Worm (Caenorhabditis elegans) whole organism, L3 larva: ENCODE measurements around the gene ndx-2.

Source experiments
- R02D3.7 ChIP-seq: fragments of 150-350 bp; optimal IDR thresholded peaks from 2 replicates; lab custom pipeline; 2014; ENCODE audit warnings: missing biosample characterization, missing genetic modification characterization
- ZK546.5 ChIP-seq: sonication (generic microtip); optimal IDR thresholded peaks from 2 replicates; lab custom pipeline; 2017; ENCODE audit warnings: missing biosample characterization, missing genetic modification characterization
- aly-2 ChIP-seq: fragments of 150-350 bp; optimal IDR thresholded peaks from 2 replicates; lab custom pipeline; 2014; ENCODE audit warnings: missing biosample characterization, missing genetic modification characterization
- ama-1 ChIP-seq: fragments of 150-350 bp; optimal IDR thresholded peaks from 2 replicates; lab custom pipeline; 2018
- ceh-16 ChIP-seq: sonication (generic microtip); optimal IDR thresholded peaks from 2 replicates; lab custom pipeline; 2017; ENCODE audit warnings: missing biosample characterization, missing genetic modification characterization
- egl-5 ChIP-seq: fragments of 150-350 bp; optimal IDR thresholded peaks from 2 replicates; lab custom pipeline; 2017; ENCODE audit warnings: missing biosample characterization, missing genetic modification reagents, missing genetic modification characterization, inconsistent platforms
- elt-1 ChIP-seq: fragments of 150-350 bp; optimal IDR thresholded peaks from 2 replicates; lab custom pipeline; 2014; ENCODE audit warnings: missing biosample characterization, missing genetic modification characterization
- eor-1 ChIP-seq, 2 experiments: fragments of 150-350 bp; optimal IDR thresholded peaks; 2 replicates each; lab custom pipeline; 2014 to 2018; ENCODE audit warnings: missing biosample characterization in 2 of 2, missing genetic modification characterization in 2 of 2
- fkh-10 ChIP-seq: sonication (generic microtip); optimal IDR thresholded peaks from 2 replicates; lab custom pipeline; 2017; ENCODE audit warnings: missing biosample characterization, missing genetic modification reagents, missing genetic modification characterization
- fkh-2 ChIP-seq: fragments of 150-350 bp; optimal IDR thresholded peaks from 2 replicates; lab custom pipeline; 2014; ENCODE audit warnings: missing biosample characterization, missing genetic modification reagents, missing genetic modification characterization
- hmg-11 ChIP-seq: sonication (generic microtip); optimal IDR thresholded peaks from 2 replicates; lab custom pipeline; 2016; ENCODE audit warnings: missing genetic modification characterization, missing compliant biosample characterization
- jun-1 ChIP-seq: fragments of 150-350 bp; optimal IDR thresholded peaks from 2 replicates; lab custom pipeline; 2014; ENCODE audit warnings: missing biosample characterization, missing genetic modification reagents, missing genetic modification characterization
- lsy-12 ChIP-seq: sonication (generic microtip); optimal IDR thresholded peaks from 2 replicates; lab custom pipeline; 2016; ENCODE audit warnings: mild to moderate bottlenecking, missing genetic modification characterization, missing compliant biosample characterization
- mdl-1 ChIP-seq: fragments of 150-350 bp; optimal IDR thresholded peaks from 2 replicates; lab custom pipeline; 2014; ENCODE audit warnings: missing biosample characterization, missing genetic modification characterization
- mml-1 ChIP-seq: fragments of 150-350 bp; sonication (generic microtip); optimal IDR thresholded peaks from 3 replicates; lab custom pipeline; 2014; ENCODE audit warnings: missing biosample characterization, missing genetic modification characterization
- nhr-11 ChIP-seq: fragments of 150-350 bp; optimal IDR thresholded peaks from 2 replicates; lab custom pipeline; 2014; ENCODE audit warnings: missing biosample characterization, missing genetic modification characterization
- nhr-12 ChIP-seq: fragments of 150-350 bp; optimal IDR thresholded peaks from 2 replicates; lab custom pipeline; 2014; ENCODE audit warnings: missing biosample characterization, missing genetic modification characterization
- nhr-23 ChIP-seq: fragments of 150-350 bp; optimal IDR thresholded peaks from 2 replicates; lab custom pipeline; 2014; ENCODE audit warnings: missing biosample characterization, missing genetic modification reagents, missing genetic modification characterization
- nhr-25 ChIP-seq: sonication (generic microtip); optimal IDR thresholded peaks from 2 replicates; lab custom pipeline; 2017; ENCODE audit warnings: missing biosample characterization, missing genetic modification characterization
- nhr-28 ChIP-seq: fragments of 150-350 bp; optimal IDR thresholded peaks from 2 replicates; lab custom pipeline; 2014; ENCODE audit warnings: missing biosample characterization, missing genetic modification characterization
- nhr-43 ChIP-seq: sonication (generic microtip); optimal IDR thresholded peaks from 2 replicates; lab custom pipeline; 2016; ENCODE audit warnings: mild to moderate bottlenecking, missing genetic modification characterization, missing compliant biosample characterization; ENCODE audit not compliant: poor library complexity, severe bottlenecking
- nhr-76 ChIP-seq: fragments of 150-350 bp; sonication (generic microtip); optimal IDR thresholded peaks from 5 replicates; lab custom pipeline; 2014; ENCODE audit warnings: missing biosample characterization, missing genetic modification characterization
- nhr-77 ChIP-seq: fragments of 150-350 bp; optimal IDR thresholded peaks from 2 replicates; lab custom pipeline; 2014; ENCODE audit warnings: missing biosample characterization, missing genetic modification characterization
- pha-4 ChIP-seq: fragments of 150-350 bp; optimal IDR thresholded peaks from 2 replicates; lab custom pipeline; 2014; ENCODE audit warnings: missing biosample characterization, missing genetic modification reagents, missing genetic modification characterization
- sea-2 ChIP-seq: fragments of 150-350 bp; sonication (generic microtip); optimal IDR thresholded peaks from 4 replicates; lab custom pipeline; 2014; ENCODE audit warnings: missing biosample characterization, missing genetic modification reagents, missing genetic modification characterization
- skn-1 ChIP-seq: fragments of 150-350 bp; optimal IDR thresholded peaks from 2 replicates; lab custom pipeline; 2014; ENCODE audit warnings: missing biosample characterization, missing genetic modification characterization
- snpc-4 ChIP-seq: fragments of 150-350 bp; optimal IDR thresholded peaks from 2 replicates; lab custom pipeline; 2014; ENCODE audit warnings: missing biosample characterization, missing genetic modification characterization
- tbx-2 ChIP-seq: sonication (generic microtip); optimal IDR thresholded peaks from 2 replicates; lab custom pipeline; 2016; ENCODE audit warnings: mild to moderate bottlenecking, missing genetic modification characterization, missing compliant biosample characterization
- unc-39 ChIP-seq: sonication (generic microtip); optimal IDR thresholded peaks from 4 replicates; lab custom pipeline; 2017; ENCODE audit warnings: missing biosample characterization, missing genetic modification characterization
- unc-62 ChIP-seq: fragments of 150-350 bp; sonication (generic microtip); optimal IDR thresholded peaks from 4 replicates; lab custom pipeline; 2014; ENCODE audit warnings: missing biosample characterization, missing genetic modification reagents, missing genetic modification characterization
- zag-1 ChIP-seq: fragments of 150-350 bp; optimal IDR thresholded peaks from 2 replicates; lab custom pipeline; 2014; ENCODE audit warnings: missing biosample characterization, missing genetic modification characterization
- ztf-4 ChIP-seq: fragments of 150-350 bp; optimal IDR thresholded peaks from 2 replicates; lab custom pipeline; 2014; ENCODE audit warnings: missing biosample characterization, missing genetic modification characterization

The ndx-2 gene

ce11 chrV:2690948-2691347, 26.1 kb upstream of the ndx-2 start:
- TF ChIP-seq egl-5 (tag; lab: Kevin White, UChicago) (no peak), lsy-12 (no peak), nhr-12 (tag; lab: Kevin White, UChicago) (no peak), nhr-11 (tag; lab: Kevin White, UChicago) (no peak), pha-4 (tag; lab: Kevin White, UChicago) (no peak), aly-2 (tag; lab: Kevin White, UChicago) (no peak), nhr-25 (tag; lab: Kevin White, UChicago) (no peak), skn-1 (tag; lab: Kevin White, UChicago) (no peak)

ce11 chrV:2690478-2690877, 25.7 kb upstream of the ndx-2 start:
- TF ChIP-seq ZK546.5: no peak
- TF ChIP-seq fkh-2 (tag; lab: Kevin White, UChicago): no peak
- no peak for TF ChIP-seq nhr-25 (tag; lab: Kevin White, UChicago)
- no peak for TF ChIP-seq nhr-43 (tag; lab: Kevin White, UChicago)
- no peak for TF ChIP-seq unc-62 (GFP tag; lab: Kevin White, UChicago)
- TF ChIP-seq eor-1 (tag; optimal IDR thresholded peaks at IDR 0.05; lab: Kevin White, UChicago): no peak

- no peak for TF ChIP-seq pha-4 (tag; lab: Kevin White, UChicago)
- no peak for TF ChIP-seq snpc-4 (tag; lab: Kevin White, UChicago)
- no peak for TF ChIP-seq ztf-4 (tag; lab: Kevin White, UChicago)
- no peak for TF ChIP-seq R02D3.7 (tag; lab: Kevin White, UChicago)
- no peak for TF ChIP-seq elt-1 (tag; lab: Kevin White, UChicago)
- no peak for TF ChIP-seq ZK546.5
Measured at ce11 chrV:2688562-2688961, 23.8 kb upstream of the ndx-2 start.

ce11 chrV:2684227-2684626, 19.4 kb upstream of the ndx-2 start:
- no peak for TF ChIP-seq mml-1
- no peak for TF ChIP-seq nhr-43 (tag; lab: Kevin White, UChicago)
- no peak for TF ChIP-seq jun-1 (tag; lab: Kevin White, UChicago)
- no peak for TF ChIP-seq aly-2 (tag; lab: Kevin White, UChicago)
- no peak for TF ChIP-seq mdl-1
- no peak for TF ChIP-seq ZK546.5
- no peak for TF ChIP-seq skn-1 (tag; lab: Kevin White, UChicago)
- TF ChIP-seq ama-1 (lab: Kevin White, UChicago): no peak
- TF ChIP-seq nhr-11 (tag; lab: Kevin White, UChicago): no peak
- TF ChIP-seq zag-1 (tag; lab: Kevin White, UChicago): no peak
- TF ChIP-seq nhr-12 (tag; lab: Kevin White, UChicago): no peak
- TF ChIP-seq, all 47 proteins: peak for 0

- TF ChIP-seq elt-1 (tag; lab: Kevin White, UChicago): no peak
- TF ChIP-seq tbx-2 (tag; lab: Kevin White, UChicago): no peak
- TF ChIP-seq nhr-28: no peak
- no peak for TF ChIP-seq unc-39
- TF ChIP-seq snpc-4 (tag; lab: Kevin White, UChicago): no peak
- TF ChIP-seq ama-1 (lab: Kevin White, UChicago): no peak
- TF ChIP-seq unc-62 (GFP tag; lab: Kevin White, UChicago): no peak
- no peak for TF ChIP-seq sea-2 (GFP tag; lab: Kevin White, UChicago)
- no peak for TF ChIP-seq nhr-25 (tag; lab: Kevin White, UChicago)
- no peak for TF ChIP-seq lsy-12
- TF ChIP-seq eor-1 (tag; optimal IDR thresholded peaks at IDR 0.05; lab: Kevin White, UChicago): no peak
- no peak for TF ChIP-seq fkh-10
- no peak for TF ChIP-seq nhr-76 (tag; lab: Kevin White, UChicago)
Measured at ce11 chrV:2683497-2683896, 18.7 kb upstream of the ndx-2 start.

- TF ChIP-seq nhr-77 (tag; lab: Kevin White, UChicago): no peak
- TF ChIP-seq fkh-2 (tag; lab: Kevin White, UChicago): no peak
- peak; percentile 7 for TF ChIP-seq hmg-11 (tag; lab: Kevin White, UChicago)
Measured at ce11 chrV:2677648-2678047, 12.8 kb upstream of the ndx-2 start.

DNA sequence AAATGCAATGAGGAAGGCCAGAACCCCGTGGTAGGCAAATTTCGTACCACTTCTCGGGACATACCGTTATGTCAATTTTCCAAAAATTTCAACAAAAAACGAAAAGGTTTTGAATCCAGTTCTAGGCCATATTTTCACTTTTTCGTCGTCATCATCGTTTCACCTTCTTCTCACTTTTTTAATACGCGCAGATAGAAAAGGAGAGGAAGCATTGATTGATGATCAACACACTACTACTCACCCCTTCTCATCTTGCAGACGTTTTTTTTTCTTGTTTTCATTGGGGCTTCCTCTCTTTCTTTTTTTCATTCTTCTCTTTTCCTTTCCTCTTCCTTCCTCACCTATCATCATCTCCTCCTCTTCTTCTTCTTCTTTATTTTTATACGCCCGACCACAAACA, 10.9 kb upstream of the ndx-2 start:
- TF ChIP-seq ceh-16: no peak
- TF ChIP-seq egl-5 (tag; lab: Kevin White, UChicago): no peak
- no peak for TF ChIP-seq lsy-12
- TF ChIP-seq nhr-23 (tag; lab: Kevin White, UChicago): no peak
- no peak for TF ChIP-seq zag-1 (tag; lab: Kevin White, UChicago)
- no peak for TF ChIP-seq sea-2 (GFP tag; lab: Kevin White, UChicago)
